Worm (Caenorhabditis elegans) whole organism, young adult: ENCODE measurements around the gene K11H12.1.

Experiments
- C17E4.6 ChIP-seq: fragments of 200-800 bp; sonication (Bioruptor generic); IDR thresholded peaks from 2 replicates; pipeline ENCODE4 v1.3.6; 2022; ENCODE audit warnings: missing genetic modification reagents, missing genetic modification characterization, missing compliant biosample characterization
- D2030.7 ChIP-seq: fragments of 200-800 bp; sonication (Bioruptor generic); IDR thresholded peaks from 2 replicates; pipeline ENCODE4 v1.3.6; 2022; ENCODE audit warnings: missing genetic modification reagents, missing genetic modification characterization, missing compliant biosample characterization
- T26A5.8 ChIP-seq: sonication (generic microtip); optimal IDR thresholded peaks from 2 replicates; lab custom pipeline; 2016; ENCODE audit warnings: missing genetic modification characterization, missing compliant biosample characterization
- pha-4 ChIP-seq: fragments of 150-350 bp; sonication (generic microtip); optimal IDR thresholded peaks from 2 replicates; lab custom pipeline; 2014; ENCODE audit warnings: missing biosample characterization, missing genetic modification reagents, missing genetic modification characterization
- unc-130 ChIP-seq: sonication (generic microtip); optimal IDR thresholded peaks from 2 replicates; lab custom pipeline; 2016; ENCODE audit warnings: missing genetic modification reagents, missing genetic modification characterization, missing compliant biosample characterization

- TF ChIP-seq C17E4.6 (GFP tag; lab: Robert Waterston, UW) (no peak), unc-130 (GFP tag; lab: Kevin White, UChicago) (no peak), pha-4 (tag; lab: Kevin White, UChicago) (no peak), T26A5.8 (tag; lab: Kevin White, UChicago) (no peak), D2030.7 (GFP tag; lab: Robert Waterston, UW) (no peak)
Observed at ce11 chrIV:658497-659177, 5.4 kb upstream of the K11H12.1 start.
